Fruit fly (Drosophila melanogaster) whole organism: Measurements from ENCODE around the gene Vajk1.

Experiments used
- CG8478 ChIP-seq: fragments of >200 bp; optimal IDR thresholded peaks from 2 replicates; lab custom pipeline; 2018; ENCODE audit warnings: inconsistent platforms
- pan ChIP-seq: fragments of >200 bp; optimal IDR thresholded peaks from 2 replicates; lab custom pipeline; 2017
- usp ChIP-seq: fragments of >200 bp; optimal IDR thresholded peaks from 2 replicates; lab custom pipeline; 2017; ENCODE audit warnings: missing biosample characterization, missing genetic modification characterization, mixed read lengths

- TF ChIP-seq CG8478 (lab: Kevin White, UChicago) (no peak), pan (lab: Kevin White, UChicago) (no peak), usp (no peak)
These were observed 18.9 kb downstream of the Vajk1 start, which contains the start of gene Smg5 for dm6 chr2L:13904331-13904911.
